Fruit fly (Drosophila melanogaster) whole organism, embryonic: ENCODE measurements around the gene CG11562.

Source experiments
- CG1024 ChIP-seq: fragments of 200-800 bp; sonication (Bioruptor generic); IDR thresholded peaks from 2 replicates; pipeline ENCODE4 v1.3.6; 2022; ENCODE audit warnings: missing biosample characterization, missing genetic modification characterization
- CG11504 ChIP-seq: fragments of 200-800 bp; sonication (Bioruptor generic); optimal IDR thresholded peaks from 3 replicates; lab custom pipeline; 2019; ENCODE audit warnings: missing biosample characterization, mild to moderate bottlenecking, missing genetic modification characterization, moderate library complexity
- CG14965 ChIP-seq: fragments of 200-800 bp; sonication (Bioruptor generic); optimal IDR thresholded peaks from 2 replicates; lab custom pipeline; 2016; ENCODE audit warnings: missing biosample characterization, missing genetic modification characterization, borderline replicate concordance
- CG15269 ChIP-seq: fragments of 200-800 bp; sonication (Bioruptor generic); optimal IDR thresholded peaks from 2 replicates; lab custom pipeline; 2018; ENCODE audit warnings: missing biosample characterization, mild to moderate bottlenecking, missing genetic modification characterization, moderate library complexity
- CG1602 ChIP-seq: fragments of 200-800 bp; sonication (Bioruptor generic); optimal IDR thresholded peaks from 3 replicates; lab custom pipeline; 2016; ENCODE audit warnings: missing biosample characterization, missing genetic modification characterization
- CG18764 ChIP-seq: fragments of 200-800 bp; sonication (Bioruptor generic); optimal IDR thresholded peaks from 3 replicates; lab custom pipeline; 2016; ENCODE audit warnings: missing biosample characterization, missing genetic modification characterization
- CG2202 ChIP-seq: fragments of 200-800 bp; sonication (Bioruptor generic); optimal IDR thresholded peaks from 2 replicates; lab custom pipeline; 2018; ENCODE audit warnings: missing biosample characterization, mild to moderate bottlenecking, missing genetic modification characterization
- CG2712 ChIP-seq: fragments of 200-800 bp; optimal IDR thresholded peaks from 3 replicates; lab custom pipeline; 2019; ENCODE audit warnings: missing biosample characterization, mild to moderate bottlenecking, missing genetic modification characterization, moderate library complexity
- CG30020 ChIP-seq: fragments of 200-800 bp; optimal IDR thresholded peaks from 2 replicates; lab custom pipeline; 2019; ENCODE audit warnings: missing biosample characterization, mild to moderate bottlenecking, missing genetic modification characterization, moderate library complexity
- CG33213 ChIP-seq: fragments of 200-800 bp; sonication (Bioruptor generic); optimal IDR thresholded peaks from 3 replicates; lab custom pipeline; 2016; ENCODE audit warnings: missing biosample characterization, missing genetic modification characterization
- CG5245 ChIP-seq: fragments of 200-800 bp; sonication (Bioruptor generic); optimal IDR thresholded peaks from 3 replicates; lab custom pipeline; 2016; ENCODE audit warnings: missing biosample characterization, missing genetic modification characterization
- CG5953 ChIP-seq: fragments of 200-800 bp; sonication (Bioruptor generic); IDR thresholded peaks from 2 replicates; pipeline ENCODE4 v1.3.6; 2022; ENCODE audit warnings: missing biosample characterization, missing genetic modification characterization
- CG7928 ChIP-seq: fragments of 200-800 bp; sonication (Bioruptor generic); optimal IDR thresholded peaks from 2 replicates; lab custom pipeline; 2017; ENCODE audit warnings: missing biosample characterization, mild to moderate bottlenecking, missing genetic modification characterization
- CG8290 ChIP-seq, 3 experiments: fragments of 200-800 bp; sonication (Bioruptor generic); optimal IDR thresholded peaks; 2 replicates each; lab custom pipeline; 2016 to 2019; ENCODE audit warnings: missing biosample characterization in 3 of 3, missing genetic modification characterization in 3 of 3, mild to moderate bottlenecking in 2 of 3, moderate library complexity in 1 of 3
- CG8359 ChIP-seq: fragments of 200-800 bp; sonication (Bioruptor generic); optimal IDR thresholded peaks from 2 replicates; lab custom pipeline; 2017; ENCODE audit warnings: missing biosample characterization, mild to moderate bottlenecking, missing genetic modification characterization, borderline replicate concordance
- CG8388 ChIP-seq: fragments of 200-800 bp; sonication (Bioruptor generic); optimal IDR thresholded peaks from 2 replicates; lab custom pipeline; 2019; ENCODE audit warnings: missing biosample characterization, mild to moderate bottlenecking, missing genetic modification characterization, moderate library complexity
- D ChIP-seq, 2 experiments: fragments of 200-800 bp in 1 of 2; fragments of >200 bp in 1 of 2; sonication (Bioruptor generic) in 1 of 2; optimal IDR thresholded peaks; 2 replicates in 1 of 2; 3 replicates in 1 of 2; lab custom pipeline; 2017; ENCODE audit warnings: mild to moderate bottlenecking in 1 of 2, missing biosample characterization in 1 of 2, missing genetic modification characterization in 1 of 2, missing genetic modification reagents in 1 of 2
- Dek ChIP-seq: fragments of 200-800 bp; sonication (Bioruptor generic); optimal IDR thresholded peaks from 3 replicates; lab custom pipeline; 2019; ENCODE audit warnings: missing biosample characterization, mild to moderate bottlenecking, missing genetic modification characterization, moderate library complexity
- Doc3 ChIP-seq: fragments of 200-800 bp; sonication (Bioruptor generic); IDR thresholded peaks from 3 replicates; pipeline ENCODE4 v1.3.6; 2022; ENCODE audit warnings: missing biosample characterization, missing genetic modification characterization; ENCODE audit not compliant: partially characterized antibody
- Elba2 ChIP-seq: fragments of 200-800 bp; sonication (Bioruptor generic); optimal IDR thresholded peaks from 3 replicates; lab custom pipeline; 2016; ENCODE audit warnings: missing biosample characterization, missing genetic modification characterization
- HLH54F ChIP-seq: fragments of 200-800 bp; sonication (Bioruptor generic); optimal IDR thresholded peaks from 3 replicates; lab custom pipeline; 2016; ENCODE audit warnings: missing biosample characterization, missing genetic modification characterization
- Hey ChIP-seq: fragments of 200-800 bp; sonication (Bioruptor generic); optimal IDR thresholded peaks from 3 replicates; lab custom pipeline; 2018; ENCODE audit warnings: missing biosample characterization, mild to moderate bottlenecking, missing genetic modification characterization
- HmgD ChIP-seq: fragments of 200-800 bp; sonication (Bioruptor generic); optimal IDR thresholded peaks from 3 replicates; lab custom pipeline; 2016; ENCODE audit warnings: missing biosample characterization, missing genetic modification characterization
- HmgZ ChIP-seq: fragments of 200-800 bp; sonication (Bioruptor generic); optimal IDR thresholded peaks from 2 replicates; lab custom pipeline; 2018; ENCODE audit warnings: missing biosample characterization, mild to moderate bottlenecking, missing genetic modification characterization
- Hr78 ChIP-seq, 2 experiments: fragments of 200-800 bp in 1 of 2; fragments of >200 bp in 1 of 2; sonication (Bioruptor generic) in 1 of 2; optimal IDR thresholded peaks; 2 replicates each; lab custom pipeline; 2017 to 2019; ENCODE audit warnings: missing biosample characterization in 2 of 2, missing genetic modification characterization in 2 of 2, mild to moderate bottlenecking in 1 of 2, moderate library complexity in 1 of 2
- Lim3 ChIP-seq: fragments of 200-800 bp; sonication (Bioruptor generic); IDR thresholded peaks from 2 replicates; pipeline ENCODE4 v1.3.6; 2022; ENCODE audit warnings: missing biosample characterization, missing genetic modification characterization
- Mad ChIP-seq: fragments of 200-800 bp; sonication (Bioruptor generic); optimal IDR thresholded peaks from 2 replicates; lab custom pipeline; 2016; ENCODE audit warnings: missing biosample characterization, missing genetic modification characterization
- NK7.1 ChIP-seq: fragments of 200-800 bp; sonication (Bioruptor generic); optimal IDR thresholded peaks from 3 replicates; lab custom pipeline; 2016; ENCODE audit warnings: missing biosample characterization, missing genetic modification characterization
- NfI ChIP-seq: fragments of 200-800 bp; sonication (Bioruptor generic); optimal IDR thresholded peaks from 3 replicates; lab custom pipeline; 2018; ENCODE audit warnings: missing biosample characterization, mild to moderate bottlenecking, missing genetic modification characterization, moderate library complexity
- Pdp1 ChIP-seq, 2 experiments: fragments of 200-800 bp; sonication (Bioruptor generic); optimal IDR thresholded peaks; 3 replicates each; lab custom pipeline; 2016; ENCODE audit warnings: missing biosample characterization in 2 of 2, missing genetic modification characterization in 2 of 2, mild to moderate bottlenecking in 1 of 2, moderate library complexity in 1 of 2
- Six4 ChIP-seq: fragments of 200-800 bp; sonication (Bioruptor generic); optimal IDR thresholded peaks from 2 replicates; lab custom pipeline; 2016; ENCODE audit warnings: missing biosample characterization, missing genetic modification characterization
- Ssrp ChIP-seq: fragments of 200-800 bp; sonication (Bioruptor generic); optimal IDR thresholded peaks from 2 replicates; lab custom pipeline; 2018; ENCODE audit warnings: missing biosample characterization, mild to moderate bottlenecking, missing genetic modification characterization, moderate library complexity
- Xbp1 ChIP-seq: fragments of 200-800 bp; sonication (Bioruptor generic); optimal IDR thresholded peaks from 3 replicates; lab custom pipeline; 2016; ENCODE audit warnings: missing biosample characterization, mild to moderate bottlenecking, missing genetic modification characterization
- amos ChIP-seq: fragments of 200-800 bp; sonication (Bioruptor generic); IDR thresholded peaks from 2 replicates; pipeline ENCODE4 v1.3.6; 2022; ENCODE audit warnings: missing biosample characterization, missing genetic modification characterization; ENCODE audit not compliant: partially characterized antibody
- caup ChIP-seq: fragments of 200-800 bp; sonication (Bioruptor generic); optimal IDR thresholded peaks from 3 replicates; lab custom pipeline; 2017; ENCODE audit warnings: missing biosample characterization, mild to moderate bottlenecking, missing genetic modification characterization, moderate library complexity; ENCODE audit not compliant: severe bottlenecking
- crol ChIP-seq: fragments of 200-800 bp; sonication (Bioruptor generic); IDR thresholded peaks from 2 replicates; pipeline ENCODE4 v1.3.6; 2022; ENCODE audit warnings: missing biosample characterization, missing genetic modification characterization
- disco-r ChIP-seq: fragments of 200-800 bp; sonication (Bioruptor generic); optimal IDR thresholded peaks from 2 replicates; lab custom pipeline; 2016; ENCODE audit warnings: missing biosample characterization, missing genetic modification characterization
- en ChIP-seq: fragments of 200-800 bp; sonication (Bioruptor generic); optimal IDR thresholded peaks from 2 replicates; lab custom pipeline; 2016; ENCODE audit warnings: missing biosample characterization, missing genetic modification characterization
- insv ChIP-seq, 2 experiments: fragments of 200-800 bp; sonication (Bioruptor generic); optimal IDR thresholded peaks; 3 replicates each; lab custom pipeline; 2016 to 2018; ENCODE audit warnings: missing biosample characterization in 2 of 2, missing genetic modification characterization in 2 of 2
- lilli ChIP-seq: fragments of 200-800 bp; sonication (Bioruptor generic); optimal IDR thresholded peaks from 3 replicates; lab custom pipeline; 2016; ENCODE audit warnings: missing biosample characterization, missing genetic modification characterization
- nmo ChIP-seq: fragments of 200-800 bp; sonication (Bioruptor generic); optimal IDR thresholded peaks from 2 replicates; lab custom pipeline; 2018; ENCODE audit warnings: missing biosample characterization, mild to moderate bottlenecking, missing genetic modification characterization, moderate library complexity
- p53 ChIP-seq: fragments of 200-800 bp; sonication (Bioruptor generic); optimal IDR thresholded peaks from 2 replicates; lab custom pipeline; 2016; ENCODE audit warnings: missing biosample characterization, missing genetic modification characterization
- prd ChIP-seq, 3 experiments: fragments of >200 bp in 2 of 3; fragments of 200-800 bp in 1 of 3; sonication (Bioruptor generic) in 1 of 3; optimal IDR thresholded peaks in 2 of 3; IDR thresholded peaks in 1 of 3; 2 replicates in 2 of 3; 3 replicates in 1 of 3; pipeline versions ENCODE4 v1.3.6 to Lab custom; 2017 to 2022; ENCODE audit warnings: missing biosample characterization in 1 of 3, missing genetic modification characterization in 1 of 3
- sima ChIP-seq: fragments of 200-800 bp; sonication (Bioruptor generic); optimal IDR thresholded peaks from 2 replicates; lab custom pipeline; 2016; ENCODE audit warnings: missing biosample characterization, missing genetic modification characterization
- stwl ChIP-seq: fragments of 200-800 bp; sonication (Bioruptor generic); optimal IDR thresholded peaks from 3 replicates; lab custom pipeline; 2018; ENCODE audit warnings: missing biosample characterization, mild to moderate bottlenecking, missing genetic modification characterization, moderate library complexity
- tin ChIP-seq: fragments of 200-800 bp; sonication (Bioruptor generic); optimal IDR thresholded peaks from 3 replicates; lab custom pipeline; 2016; ENCODE audit warnings: missing biosample characterization, missing genetic modification characterization
- wor ChIP-seq: fragments of 200-800 bp; sonication (Bioruptor generic); IDR thresholded peaks from 2 replicates; pipeline ENCODE4 v1.3.6; 2022; ENCODE audit warnings: missing biosample characterization, missing genetic modification characterization
- zen ChIP-seq: fragments of 200-800 bp; sonication (Bioruptor generic); optimal IDR thresholded peaks from 3 replicates; lab custom pipeline; 2018; ENCODE audit warnings: missing biosample characterization, mild to moderate bottlenecking, missing genetic modification characterization, moderate library complexity

CG11562 gene

dm6 chr2L:277122-277671 is 15.0 kb upstream of the CG11562 start, which contains the start of gene smo (continued):
- TF ChIP-seq D (optimal IDR thresholded peaks at IDR 0.05; lab: Kevin White, UChicago) (peak; percentile 84), D (GFP tag; optimal IDR thresholded peaks at IDR 0.05; lab: Kevin White, UChicago) (no peak), Lim3 (GFP tag; lab: Robert Waterston, UW) (no peak), Hey (tag; lab: Kevin White, UChicago) (no peak), sima (GFP tag; lab: Kevin White, UChicago) (no peak), HmgD (GFP tag; lab: Kevin White, UChicago) (peak; percentile 57), Xbp1 (GFP tag; lab: Kevin White, UChicago) (peak; percentile 56), Hr78 (GFP tag; optimal IDR thresholded peaks at IDR 0.05; lab: Kevin White, UChicago) (no peak), CG5245 (GFP tag; lab: Kevin White, UChicago) (no peak), lilli (GFP tag; lab: Kevin White, UChicago) (peak; percentile 60), Ssrp (tag; lab: Kevin White, UChicago) (no peak), CG30020 (tag; lab: Kevin White, UChicago) (peak; percentile 52), CG18764 (GFP tag; lab: Kevin White, UChicago) (peak; percentile 50), Mad (GFP tag; lab: Kevin White, UChicago) (peak; percentile 51), Doc3 (GFP tag; lab: Robert Waterston, UW) (peak; percentile 75), CG8388 (GFP tag; lab: Kevin White, UChicago) (no peak), CG7928 (GFP tag; lab: Kevin White, UChicago) (peak; percentile 7), Six4 (no peak), NfI (GFP tag; lab: Kevin White, UChicago) (no peak), caup (GFP tag; lab: Kevin White, UChicago) (peak; percentile 13), p53 (GFP tag; lab: Kevin White, UChicago) (peak; percentile 69), zen (tag; lab: Kevin White, UChicago) (peak; percentile 23), CG8290 (GFP tag; optimal IDR thresholded peaks at IDR 0.05; lab: Kevin White, UChicago) (peak; percentile 16), CG8290 (tag; optimal IDR thresholded peaks at IDR 0.05; lab: Kevin White, UChicago) (no peak), wor (GFP tag; lab: Robert Waterston, UW) (no peak), prd (optimal IDR thresholded peaks at IDR 0.05; lab: Kevin White, UChicago) (no peak), prd (GFP tag; IDR thresholded peaks at IDR 0.05; lab: Robert Waterston, UW) (0 out of 3 replicates have a peak, but pooled peaks have one; percentile 23), amos (GFP tag; lab: Robert Waterston, UW) (peak; percentile 91), HLH54F (GFP tag; lab: Kevin White, UChicago) (peak; percentile 65), CG11504 (tag; lab: Kevin White, UChicago) (peak; percentile 99), CG1024 (GFP tag; lab: Robert Waterston, UW) (no peak), HmgZ (peak; percentile 70), en (no peak), insv (GFP tag; optimal IDR thresholded peaks at IDR 0.05; lab: Kevin White, UChicago) (peak in 1 of 2 experiments; percentile 12), Pdp1 (GFP tag; optimal IDR thresholded peaks at IDR 0.05; lab: Kevin White, UChicago) (peak; percentile 40 to 66), CG8359 (no peak), CG15269 (tag; lab: Kevin White, UChicago) (no peak), nmo (GFP tag; lab: Kevin White, UChicago) (peak; percentile 73), CG14965 (GFP tag; lab: Kevin White, UChicago) (no peak), NK7.1 (GFP tag; lab: Kevin White, UChicago) (no peak), Elba2 (no peak), stwl (tag; lab: Kevin White, UChicago) (peak; percentile 81), Dek (tag; lab: Kevin White, UChicago) (no peak), CG33213 (GFP tag; lab: Kevin White, UChicago) (peak; percentile 53), disco-r (GFP tag; lab: Kevin White, UChicago) (peak; percentile 34), CG2202 (tag; lab: Kevin White, UChicago) (no peak), crol (no peak; the same call in 1 of the 2 replicates), CG2712 (tag; lab: Kevin White, UChicago) (peak; percentile 49), tin (GFP tag; lab: Kevin White, UChicago) (peak; percentile 29), CG1602 (peak; percentile 10), CG5953 (no peak)
